Fruit fly (Drosophila melanogaster) whole organism, wandering third instar larva: ENCODE measurements around the gene CG46387.
A peak's percentile ranks its signal among the peaks of the same experiment; 100 is the strongest.

Experiments
- CG32264 ChIP-seq: fragments of 200-800 bp; sonication (Bioruptor generic); optimal IDR thresholded peaks from 2 replicates; lab custom pipeline; 2016; ENCODE audit warnings: missing biosample characterization, missing genetic modification characterization
- CG9705 ChIP-seq: fragments of 200-800 bp; sonication (Bioruptor generic); optimal IDR thresholded peaks from 2 replicates; lab custom pipeline; 2018; ENCODE audit warnings: missing biosample characterization, mild to moderate bottlenecking, missing genetic modification characterization
- CrebA ChIP-seq: fragments of 200-800 bp; sonication (Bioruptor generic); optimal IDR thresholded peaks from 2 replicates; lab custom pipeline; 2016; ENCODE audit warnings: missing biosample characterization, mild to moderate bottlenecking, missing genetic modification characterization, borderline replicate concordance
- Dfd ChIP-seq: fragments of >200 bp; optimal IDR thresholded peaks from 2 replicates; lab custom pipeline; 2017; ENCODE audit warnings: missing biosample characterization, missing genetic modification characterization
- HLH106 ChIP-seq: fragments of 200-800 bp; optimal IDR thresholded peaks from 3 replicates; lab custom pipeline; 2019; ENCODE audit warnings: missing biosample characterization, mild to moderate bottlenecking, missing genetic modification characterization, moderate library complexity
- Hnf4 ChIP-seq: fragments of 200-800 bp; sonication (Bioruptor generic); optimal IDR thresholded peaks from 2 replicates; lab custom pipeline; 2016; ENCODE audit warnings: missing biosample characterization, mild to moderate bottlenecking, missing genetic modification characterization
- Hr78 ChIP-seq: fragments of >200 bp; optimal IDR thresholded peaks from 2 replicates; lab custom pipeline; 2017; ENCODE audit warnings: missing biosample characterization, missing genetic modification characterization
- Hr83 ChIP-seq: fragments of 200-300 bp; sonication (Bioruptor generic); optimal IDR thresholded peaks from 2 replicates; lab custom pipeline; 2016; ENCODE audit warnings: missing biosample characterization, mild to moderate bottlenecking, missing genetic modification characterization, moderate library complexity; ENCODE audit not compliant: poor library complexity, severe bottlenecking
- Mio ChIP-seq: sonication (Bioruptor generic); optimal IDR thresholded peaks from 2 replicates; lab custom pipeline; 2016; ENCODE audit warnings: missing biosample characterization, missing genetic modification characterization
- Myc ChIP-seq: fragments of >200 bp; optimal IDR thresholded peaks from 2 replicates; lab custom pipeline; 2017
- N ChIP-seq: fragments of >200 bp; optimal IDR thresholded peaks from 2 replicates; lab custom pipeline; 2018; ENCODE audit warnings: missing biosample characterization, missing external identifiers, missing genetic modification characterization
- OdsH ChIP-seq: fragments of 200-800 bp; sonication (Bioruptor generic); optimal IDR thresholded peaks from 2 replicates; lab custom pipeline; 2016; ENCODE audit warnings: missing biosample characterization, mild to moderate bottlenecking, missing genetic modification characterization
- Rel ChIP-seq, 2 experiments: fragments of 200-800 bp; sonication (Bioruptor generic) in 1 of 2; optimal IDR thresholded peaks; 2 replicates in 1 of 2; 3 replicates in 1 of 2; lab custom pipeline; 2016 to 2019; ENCODE audit warnings: mild to moderate bottlenecking in 2 of 2, missing biosample characterization in 2 of 2, missing genetic modification characterization in 2 of 2, moderate library complexity in 1 of 2
- Sp1 ChIP-seq: fragments of 200-800 bp; sonication (Bioruptor generic); optimal IDR thresholded peaks from 3 replicates; lab custom pipeline; 2019; ENCODE audit warnings: missing biosample characterization, mild to moderate bottlenecking, missing genetic modification characterization, moderate library complexity
- Vsx2 ChIP-seq: fragments of 200-300, 225-300 bp; sonication (Bioruptor generic); optimal IDR thresholded peaks from 2 replicates; lab custom pipeline; 2018; ENCODE audit warnings: missing biosample characterization, missing genetic modification characterization; ENCODE audit not compliant: partially characterized antibody
- dmrt93B ChIP-seq: fragments of 200-800 bp; sonication (Bioruptor generic); optimal IDR thresholded peaks from 2 replicates; lab custom pipeline; 2018; ENCODE audit warnings: missing biosample characterization, mild to moderate bottlenecking, missing genetic modification characterization
- dsf ChIP-seq: sonication (Bioruptor generic); optimal IDR thresholded peaks from 2 replicates; lab custom pipeline; 2016; ENCODE audit warnings: missing biosample characterization, missing genetic modification characterization, borderline replicate concordance
- foxo ChIP-seq, 2 experiments: fragments of 200-800 bp; sonication (Bioruptor generic); optimal IDR thresholded peaks; 2 replicates in 1 of 2; 3 replicates in 1 of 2; lab custom pipeline; 2016 to 2017; ENCODE audit warnings: missing biosample characterization in 2 of 2, missing genetic modification characterization in 2 of 2
- fru ChIP-seq: fragments of 200-800 bp; sonication (Bioruptor generic); optimal IDR thresholded peaks from 3 replicates; lab custom pipeline; 2016; ENCODE audit warnings: missing biosample characterization, mild to moderate bottlenecking, missing genetic modification characterization
- h ChIP-seq: fragments of 200-800 bp; sonication (Bioruptor generic); optimal IDR thresholded peaks from 3 replicates; lab custom pipeline; 2016; ENCODE audit warnings: missing biosample characterization, mild to moderate bottlenecking, missing genetic modification characterization
- jim ChIP-seq: fragments of 175-275, 200-325 bp; sonication (Bioruptor generic); optimal IDR thresholded peaks from 2 replicates; lab custom pipeline; 2016; ENCODE audit warnings: missing biosample characterization, mild to moderate bottlenecking, missing genetic modification characterization
- lola ChIP-seq: fragments of >200 bp; optimal IDR thresholded peaks from 2 replicates; lab custom pipeline; 2017; ENCODE audit warnings: missing biosample characterization, missing genetic modification characterization
- pan ChIP-seq: fragments of >200 bp; optimal IDR thresholded peaks from 2 replicates; lab custom pipeline; 2017
- psq ChIP-seq: fragments of 200-800 bp; sonication (Bioruptor generic); optimal IDR thresholded peaks from 3 replicates; lab custom pipeline; 2017; ENCODE audit warnings: missing biosample characterization, mild to moderate bottlenecking, missing genetic modification characterization, moderate library complexity
- rgr ChIP-seq: fragments of 200-800 bp; sonication (Bioruptor generic); optimal IDR thresholded peaks from 3 replicates; lab custom pipeline; 2016; ENCODE audit warnings: missing biosample characterization, mild to moderate bottlenecking, missing genetic modification characterization
- sage ChIP-seq: fragments of 200-800 bp; sonication (Bioruptor generic); optimal IDR thresholded peaks from 2 replicates; lab custom pipeline; 2016; ENCODE audit warnings: missing biosample characterization, mild to moderate bottlenecking, missing genetic modification characterization
- sv ChIP-seq: fragments of 200-800 bp; sonication (Bioruptor generic); optimal IDR thresholded peaks from 3 replicates; lab custom pipeline; 2016; ENCODE audit warnings: missing biosample characterization, missing genetic modification characterization
- tai ChIP-seq: sonication (Bioruptor generic); optimal IDR thresholded peaks from 2 replicates; lab custom pipeline; 2016; ENCODE audit warnings: missing biosample characterization, missing genetic modification characterization
- usp ChIP-seq: fragments of >200 bp; optimal IDR thresholded peaks from 2 replicates; lab custom pipeline; 2017; ENCODE audit warnings: missing biosample characterization, missing genetic modification characterization
- woc ChIP-seq: sonication (Bioruptor generic); optimal IDR thresholded peaks from 2 replicates; lab custom pipeline; 2016; ENCODE audit warnings: missing biosample characterization, mild to moderate bottlenecking, missing genetic modification characterization

CG46387 gene

dm6 chr3L:9898355-9898754 is at the start of gene CG46387, which contains the start of gene CG6707:
TSS of gene CG46387 (plus strand) at chr3L:9898626.
TSS of gene CG6707 (minus strand) at chr3L:9898575.
- TF ChIP-seq HLH106 (tag; lab: Kevin White, UChicago) (peak; percentile 35), h (peak; percentile 1), tai (GFP tag; lab: Kevin White, UChicago) (no peak), Rel (GFP tag; optimal IDR thresholded peaks at IDR 0.05; lab: Kevin White, UChicago) (no peak), Rel (tag; optimal IDR thresholded peaks at IDR 0.05; lab: Kevin White, UChicago) (peak; percentile 58), Hr83 (peak; percentile 24), usp (no peak), rgr (peak; percentile 55), foxo (GFP tag; optimal IDR thresholded peaks at IDR 0.05; lab: Kevin White, UChicago) (peak in 1 of 2 experiments; percentile 22)

- TF ChIP-seq Hr83 (no peak), foxo (GFP tag; optimal IDR thresholded peaks at IDR 0.05; lab: Kevin White, UChicago) (no peak), sage (GFP tag; lab: Kevin White, UChicago) (no peak), tai (GFP tag; lab: Kevin White, UChicago) (no peak)
Observed at dm6 chr3L:9848744-9849143, 49.7 kb upstream of the CG46387 start.

- no peak for TF ChIP-seq Sp1 (GFP tag; lab: Kevin White, UChicago)
- no peak for TF ChIP-seq Hr78 (GFP tag; lab: Kevin White, UChicago)
- TF ChIP-seq fru (GFP tag; lab: Kevin White, UChicago) = no peak
- no peak for TF ChIP-seq CrebA (GFP tag; lab: Kevin White, UChicago)
- no peak for TF ChIP-seq sv (GFP tag; lab: Kevin White, UChicago)
- TF ChIP-seq, all 38 proteins: peak for 0
Observed at dm6 chr3L:9850114-9850513, 48.3 kb upstream of the CG46387 start.

dm6 chr3L:9851000-9851671 is 47.3 kb upstream of the CG46387 start:
- TF ChIP-seq Myc (lab: Kevin White, UChicago) = no peak
- no peak for TF ChIP-seq Hr78 (GFP tag; lab: Kevin White, UChicago)
- no peak for TF ChIP-seq CG32264 (GFP tag; lab: Kevin White, UChicago)
- no peak for TF ChIP-seq sage (GFP tag; lab: Kevin White, UChicago)
- TF ChIP-seq HLH106 (tag; lab: Kevin White, UChicago) = no peak
- TF ChIP-seq jim = no peak
- no peak for TF ChIP-seq lola (GFP tag; lab: Kevin White, UChicago)
- TF ChIP-seq pan = no peak
- TF ChIP-seq sv (GFP tag; lab: Kevin White, UChicago) = no peak
- TF ChIP-seq Hnf4 = no peak
- TF ChIP-seq foxo (GFP tag; optimal IDR thresholded peaks at IDR 0.05; lab: Kevin White, UChicago) = no peak
- TF ChIP-seq woc (GFP tag; lab: Kevin White, UChicago) = no peak
- no peak for TF ChIP-seq dsf (GFP tag; lab: Kevin White, UChicago)
- no peak for TF ChIP-seq Rel (GFP tag; optimal IDR thresholded peaks at IDR 0.05; lab: Kevin White, UChicago)
- TF ChIP-seq Rel (tag; optimal IDR thresholded peaks at IDR 0.05; lab: Kevin White, UChicago) = no peak
- no peak for TF ChIP-seq fru (GFP tag; lab: Kevin White, UChicago)
- TF ChIP-seq N = no peak
- TF ChIP-seq Mio = no peak
- no peak for TF ChIP-seq dmrt93B (GFP tag; lab: Kevin White, UChicago)

dm6 chr3L:9853140-9853746 is 45.2 kb upstream of the CG46387 start:
- TF ChIP-seq CG9705 = no peak
- no peak for TF ChIP-seq fru (GFP tag; lab: Kevin White, UChicago)
- no peak for TF ChIP-seq usp
- peak; percentile 92 for TF ChIP-seq Dfd (GFP tag; lab: Kevin White, UChicago)
- TF ChIP-seq HLH106 (tag; lab: Kevin White, UChicago) = peak; percentile 1
- peak; percentile 88 for TF ChIP-seq psq (GFP tag; lab: Kevin White, UChicago)
- TF ChIP-seq Hr83 = no peak
- peak; percentile 28 for TF ChIP-seq Vsx2
- TF ChIP-seq OdsH = no peak
